Fruit fly (Drosophila melanogaster): ENCODE measurements around the gene CG34384.

The CG34384 gene

dm6 chr3R:7892246-7893000 lies 78.3 kb downstream of the CG34384 start (continued):
- TF ChIP-seq fd85E (GFP tag; optimal IDR thresholded peaks at IDR 0.05) (no peak), fd59A (GFP tag; optimal IDR thresholded peaks at IDR 0.05) (no peak), net (GFP tag; optimal IDR thresholded peaks at IDR 0.05) (peak; percentile 52), CG11762 (GFP tag; optimal IDR thresholded peaks at IDR 0.05; ENCODE audit: insufficient read depth) (peak; percentile 24), CG15336 (GFP tag; IDR thresholded peaks at IDR 0.05) (peak; percentile 87), Eip93F (GFP tag; optimal IDR thresholded peaks at IDR 0.05) (no peak), CG8319 (GFP tag; optimal IDR thresholded peaks at IDR 0.05) (no peak), CG3032 (tag; optimal IDR thresholded peaks at IDR 0.05) (peak; percentile 46), CG4318 (GFP tag; optimal IDR thresholded peaks at IDR 0.05) (peak; percentile 22), CG6854 (GFP tag; optimal IDR thresholded peaks at IDR 0.05) (peak; percentile 10), Hr38 (GFP tag; optimal IDR thresholded peaks at IDR 0.05) (no peak), vri (GFP tag; optimal IDR thresholded peaks at IDR 0.05) (no peak)

- TF ChIP-seq CG9139 (GFP tag; optimal IDR thresholded peaks at IDR 0.05), result no peak
- TF ChIP-seq CG8119 (GFP tag; IDR thresholded peaks at IDR 0.05), result no peak
- no peak for TF ChIP-seq CG31627 (GFP tag; optimal IDR thresholded peaks at IDR 0.05)
- TF ChIP-seq Eip75B (GFP tag; optimal IDR thresholded peaks at IDR 0.05), result peak; percentile 33
- TF ChIP-seq CG8319 (GFP tag; optimal IDR thresholded peaks at IDR 0.05), result no peak
- no peak for TF ChIP-seq vri (GFP tag; optimal IDR thresholded peaks at IDR 0.05)
- TF ChIP-seq CG6276 (GFP tag; optimal IDR thresholded peaks at IDR 0.05), result peak; percentile 8
- no peak for TF ChIP-seq ss (GFP tag; optimal IDR thresholded peaks at IDR 0.05)
- TF ChIP-seq dac (GFP tag; optimal IDR thresholded peaks at IDR 0.05), result no peak
- no peak for TF ChIP-seq CG16779 (tag; optimal IDR thresholded peaks at IDR 0.05)
- no peak for TF ChIP-seq CG11762 (GFP tag; optimal IDR thresholded peaks at IDR 0.05; ENCODE audit: insufficient read depth)
- no peak for TF ChIP-seq Blimp-1 (GFP tag; optimal IDR thresholded peaks at IDR 0.05)
- TF ChIP-seq CG10669 (GFP tag; optimal IDR thresholded peaks at IDR 0.05), result no peak
- TF ChIP-seq CG32006 (GFP tag; optimal IDR thresholded peaks at IDR 0.05), result peak; percentile 52
- no peak for TF ChIP-seq Ets21C (GFP tag; optimal IDR thresholded peaks at IDR 0.05)
- TF ChIP-seq Smox (GFP tag; optimal IDR thresholded peaks at IDR 0.05), result no peak
- no peak for TF ChIP-seq topi (GFP tag; optimal IDR thresholded peaks at IDR 0.05)
- peak; percentile 0 for TF ChIP-seq achi (GFP tag; optimal IDR thresholded peaks at IDR 0.05)
- TF ChIP-seq CG6163 (GFP tag; IDR thresholded peaks at IDR 0.05), result no peak
- TF ChIP-seq acj6 (GFP tag; optimal IDR thresholded peaks at IDR 0.05), result no peak
- no peak for TF ChIP-seq fd59A (GFP tag; optimal IDR thresholded peaks at IDR 0.05)
- no peak; the same call in 1 of the 3 replicates for TF ChIP-seq eg (GFP tag; IDR thresholded peaks at IDR 0.05)
- TF ChIP-seq spab (GFP tag; optimal IDR thresholded peaks at IDR 0.05), result no peak
- no peak for TF ChIP-seq CG10631 (GFP tag; optimal IDR thresholded peaks at IDR 0.05)
- peak; percentile 22 for TF ChIP-seq CG4318 (GFP tag; optimal IDR thresholded peaks at IDR 0.05)
- no peak for TF ChIP-seq Hr38 (GFP tag; optimal IDR thresholded peaks at IDR 0.05)
- TF ChIP-seq Eip78C (GFP tag), result peak; percentile 79
- TF ChIP-seq CG3032 (tag; optimal IDR thresholded peaks at IDR 0.05), result no peak
- TF ChIP-seq salr (GFP tag; optimal IDR thresholded peaks at IDR 0.05), result peak in 1 of 2 experiments; percentile 38
- TF ChIP-seq CG3919 (GFP tag; optimal IDR thresholded peaks at IDR 0.05), result no peak
- no peak for TF ChIP-seq Gug (GFP tag; IDR thresholded peaks at IDR 0.05)
- TF ChIP-seq CG6808 (GFP tag; optimal IDR thresholded peaks at IDR 0.05), result no peak
- TF ChIP-seq Ets96B (tag; optimal IDR thresholded peaks at IDR 0.05), result no peak
- no peak for TF ChIP-seq Met (GFP tag; optimal IDR thresholded peaks at IDR 0.05)
- no peak for TF ChIP-seq CG11294 (GFP tag; IDR thresholded peaks at IDR 0.05)
- no peak for TF ChIP-seq Eip93F (GFP tag; optimal IDR thresholded peaks at IDR 0.05)
- no peak for TF ChIP-seq dsx (GFP tag; optimal IDR thresholded peaks at IDR 0.05; ENCODE audit: poor library complexity, severe bottlenecking)
- TF ChIP-seq net (GFP tag; optimal IDR thresholded peaks at IDR 0.05), result no peak
- TF ChIP-seq CG8632 (GFP tag; optimal IDR thresholded peaks at IDR 0.05), result no peak
- TF ChIP-seq Hr4 (GFP tag; optimal IDR thresholded peaks at IDR 0.05), result peak; percentile 12
- TF ChIP-seq CG34406 (GFP tag; optimal IDR thresholded peaks at IDR 0.05), result no peak
- no peak for TF ChIP-seq CG6854 (GFP tag; optimal IDR thresholded peaks at IDR 0.05)
- peak; percentile 37 for TF ChIP-seq CG1621 (tag; optimal IDR thresholded peaks at IDR 0.05)
- no peak for TF ChIP-seq Sox15 (GFP tag; optimal IDR thresholded peaks at IDR 0.05)
- TF ChIP-seq pdm3 (GFP tag; optimal IDR thresholded peaks at IDR 0.05), result peak; percentile 13
- no peak for TF ChIP-seq fd85E (GFP tag; optimal IDR thresholded peaks at IDR 0.05)
Measured at dm6 chr3R:7894586-7894985, 80.4 kb downstream of the CG34384 start.

Measured in whole organism, prepupa.